Fruit fly (Drosophila melanogaster) whole organism, embryonic: ENCODE measurements around the gene lbl.

Experiments used
- Aef1 ChIP-seq: fragments of 200-800 bp; sonication (Bioruptor generic); IDR thresholded peaks from 3 replicates; pipeline ENCODE4 v1.3.6; 2022; ENCODE audit warnings: missing biosample characterization, missing genetic modification characterization
- Atf6 ChIP-seq: fragments of 200-800 bp; sonication (Bioruptor generic); IDR thresholded peaks from 2 replicates; pipeline ENCODE4 v1.3.6; 2022; ENCODE audit warnings: missing biosample characterization, missing genetic modification characterization
- B-H2 ChIP-seq: fragments of 200-800 bp; sonication (Bioruptor generic); optimal IDR thresholded peaks from 2 replicates; lab custom pipeline; 2018; ENCODE audit warnings: missing biosample characterization, mild to moderate bottlenecking, missing genetic modification characterization
- C15 ChIP-seq: fragments of 200-800 bp; sonication (Bioruptor generic); IDR thresholded peaks from 3 replicates; pipeline ENCODE4 v1.3.6; 2022; ENCODE audit warnings: missing biosample characterization, missing genetic modification characterization
- CG10366 ChIP-seq: fragments of 200-800 bp; sonication (Bioruptor generic); IDR thresholded peaks from 2 replicates; pipeline ENCODE4 v1.3.6; 2022; ENCODE audit warnings: missing biosample characterization, missing genetic modification characterization
- CG13123 ChIP-seq: fragments of 200-800 bp; sonication (Bioruptor generic); optimal IDR thresholded peaks from 2 replicates; lab custom pipeline; 2016; ENCODE audit warnings: missing biosample characterization, missing genetic modification characterization
- CG17361 ChIP-seq: fragments of 200-800 bp; sonication (Bioruptor generic); IDR thresholded peaks from 3 replicates; pipeline ENCODE4 v1.3.6; 2022; ENCODE audit warnings: missing biosample characterization, missing genetic modification characterization
- CG33213 ChIP-seq: fragments of 200-800 bp; sonication (Bioruptor generic); optimal IDR thresholded peaks from 3 replicates; lab custom pipeline; 2016; ENCODE audit warnings: missing biosample characterization, missing genetic modification characterization
- CG3847 ChIP-seq: fragments of 200-800 bp; sonication (Bioruptor generic); IDR thresholded peaks from 2 replicates; pipeline ENCODE4 v1.3.6; 2022; ENCODE audit warnings: missing biosample characterization, missing genetic modification characterization
- CG42726 ChIP-seq: fragments of 200-800 bp; sonication (Bioruptor generic); IDR thresholded peaks from 2 replicates; pipeline ENCODE4 v1.3.6; 2022; ENCODE audit warnings: missing biosample characterization, missing genetic modification characterization; ENCODE audit not compliant: partially characterized antibody
- CG43689 ChIP-seq: fragments of 200-800 bp; sonication (Bioruptor generic); IDR thresholded peaks from 2 replicates; pipeline ENCODE4 v1.3.6; 2022; ENCODE audit warnings: missing biosample characterization, missing genetic modification characterization
- CG4730 ChIP-seq: fragments of 200-800 bp; sonication (Bioruptor generic); IDR thresholded peaks from 2 replicates; pipeline ENCODE4 v1.3.6; 2022; ENCODE audit warnings: missing biosample characterization, missing genetic modification characterization
- CG5245 ChIP-seq: fragments of 200-800 bp; sonication (Bioruptor generic); optimal IDR thresholded peaks from 3 replicates; lab custom pipeline; 2016; ENCODE audit warnings: missing biosample characterization, missing genetic modification characterization
- CG6272 ChIP-seq: fragments of 200-800 bp; sonication (Bioruptor generic); IDR thresholded peaks from 2 replicates; pipeline ENCODE4 v1.3.6; 2022; ENCODE audit warnings: missing biosample characterization, missing genetic modification characterization
- CG6654 ChIP-seq: fragments of 200-800 bp; sonication (Bioruptor generic); optimal IDR thresholded peaks from 2 replicates; lab custom pipeline; 2017; ENCODE audit warnings: missing biosample characterization, mild to moderate bottlenecking, missing genetic modification characterization
- CG7987 ChIP-seq: fragments of 200-800 bp; sonication (Bioruptor generic); optimal IDR thresholded peaks from 2 replicates; lab custom pipeline; 2018; ENCODE audit warnings: missing biosample characterization, mild to moderate bottlenecking, missing genetic modification characterization, moderate library complexity
- CG9932 ChIP-seq: fragments of 200-800 bp; sonication (Bioruptor generic); IDR thresholded peaks from 2 replicates; pipeline ENCODE4 v1.3.6; 2022; ENCODE audit warnings: missing biosample characterization, missing genetic modification characterization
- Doc3 ChIP-seq: fragments of 200-800 bp; sonication (Bioruptor generic); IDR thresholded peaks from 3 replicates; pipeline ENCODE4 v1.3.6; 2022; ENCODE audit warnings: missing biosample characterization, missing genetic modification characterization; ENCODE audit not compliant: partially characterized antibody
- Dref ChIP-seq: fragments of 200-800 bp; sonication (Bioruptor generic); IDR thresholded peaks from 2 replicates; pipeline ENCODE4 v1.3.6; 2022; ENCODE audit warnings: missing biosample characterization, missing genetic modification characterization
- Elba2 ChIP-seq: fragments of 200-800 bp; sonication (Bioruptor generic); optimal IDR thresholded peaks from 3 replicates; lab custom pipeline; 2016; ENCODE audit warnings: missing biosample characterization, missing genetic modification characterization
- Ets97D ChIP-seq: fragments of 200-800 bp; sonication (Bioruptor generic); optimal IDR thresholded peaks from 3 replicates; lab custom pipeline; 2016; ENCODE audit warnings: missing biosample characterization, missing genetic modification characterization
- HLH54F ChIP-seq: fragments of 200-800 bp; sonication (Bioruptor generic); optimal IDR thresholded peaks from 3 replicates; lab custom pipeline; 2016; ENCODE audit warnings: missing biosample characterization, missing genetic modification characterization
- MESR4 ChIP-seq: fragments of 200-800 bp; sonication (Bioruptor generic); optimal IDR thresholded peaks from 2 replicates; lab custom pipeline; 2018; ENCODE audit warnings: missing biosample characterization, mild to moderate bottlenecking, missing genetic modification characterization, moderate library complexity
- Neu2 ChIP-seq: fragments of 200-800 bp; sonication (Bioruptor generic); optimal IDR thresholded peaks from 3 replicates; lab custom pipeline; 2016; ENCODE audit warnings: missing biosample characterization, missing genetic modification characterization, borderline replicate concordance
- Oli ChIP-seq: fragments of 200-800 bp; sonication (Bioruptor generic); optimal IDR thresholded peaks from 2 replicates; lab custom pipeline; 2018; ENCODE audit warnings: missing biosample characterization, mild to moderate bottlenecking, missing genetic modification characterization, moderate library complexity
- Optix ChIP-seq: fragments of 200-800 bp; sonication (Bioruptor generic); IDR thresholded peaks from 3 replicates; pipeline ENCODE4 v1.3.6; 2022; ENCODE audit warnings: missing biosample characterization, missing genetic modification characterization
- Rfx ChIP-seq: fragments of 200-800 bp; sonication (Bioruptor generic); IDR thresholded peaks from 2 replicates; pipeline ENCODE4 v1.3.6; 2022; ENCODE audit warnings: missing biosample characterization, missing genetic modification characterization
- Side ChIP-seq: fragments of 200-800 bp; sonication (Bioruptor generic); optimal IDR thresholded peaks from 2 replicates; lab custom pipeline; 2016; ENCODE audit warnings: missing biosample characterization, missing genetic modification characterization
- al ChIP-seq: fragments of 200-800 bp; sonication (Bioruptor generic); IDR thresholded peaks from 2 replicates; pipeline ENCODE4 v1.3.6; 2022; ENCODE audit warnings: missing biosample characterization, missing genetic modification characterization
- ato ChIP-seq: fragments of 200-800 bp; sonication (Bioruptor generic); IDR thresholded peaks from 2 replicates; pipeline ENCODE4 v1.3.6; 2022; ENCODE audit warnings: missing biosample characterization, missing genetic modification characterization; ENCODE audit not compliant: partially characterized antibody
- az2 ChIP-seq: fragments of 200-800 bp; sonication (Bioruptor generic); optimal IDR thresholded peaks from 3 replicates; lab custom pipeline; 2016; ENCODE audit warnings: missing biosample characterization, missing genetic modification characterization
- bab2 ChIP-seq: fragments of 200-800 bp; sonication (Bioruptor generic); optimal IDR thresholded peaks from 2 replicates; lab custom pipeline; 2016; ENCODE audit warnings: missing biosample characterization, missing genetic modification characterization
- bcd ChIP-seq: fragments of 200-800 bp; sonication (Bioruptor generic); optimal IDR thresholded peaks from 2 replicates; lab custom pipeline; 2017; ENCODE audit warnings: missing biosample characterization, mild to moderate bottlenecking, missing genetic modification characterization
- dmrt99B ChIP-seq: fragments of 200-800 bp; sonication (Bioruptor generic); optimal IDR thresholded peaks from 2 replicates; lab custom pipeline; 2018; ENCODE audit warnings: missing biosample characterization, mild to moderate bottlenecking, missing genetic modification characterization, moderate library complexity
- ftz-f1 ChIP-seq: fragments of 200-800 bp; sonication (Bioruptor generic); optimal IDR thresholded peaks from 2 replicates; lab custom pipeline; 2016; ENCODE audit warnings: missing biosample characterization, missing genetic modification characterization
- gce ChIP-seq: fragments of 200-800 bp; sonication (Bioruptor generic); IDR thresholded peaks from 3 replicates; pipeline ENCODE4 v1.3.6; 2022; ENCODE audit warnings: missing biosample characterization, missing genetic modification characterization
- grn ChIP-seq: fragments of 200-800 bp; sonication (Bioruptor generic); optimal IDR thresholded peaks from 3 replicates; lab custom pipeline; 2017; ENCODE audit warnings: missing biosample characterization, missing genetic modification characterization
- gsb ChIP-seq: fragments of 200-800 bp; sonication (Bioruptor generic); IDR thresholded peaks from 2 replicates; pipeline ENCODE4 v1.3.6; 2022; ENCODE audit warnings: missing biosample characterization, missing genetic modification characterization
- hkb ChIP-seq, 2 experiments: fragments of 200-800 bp in 1 of 2; fragments of >200 bp in 1 of 2; sonication (Bioruptor generic) in 1 of 2; IDR thresholded peaks in 1 of 2; optimal IDR thresholded peaks in 1 of 2; 2 replicates each; pipeline versions ENCODE4 v1.3.6 to Lab custom; 2017 to 2022; ENCODE audit warnings: missing biosample characterization in 1 of 2, missing genetic modification characterization in 1 of 2
- ind ChIP-seq: fragments of 200-800 bp; sonication (Bioruptor generic); optimal IDR thresholded peaks from 3 replicates; lab custom pipeline; 2016; ENCODE audit warnings: missing biosample characterization, missing genetic modification characterization
- insv ChIP-seq, 2 experiments: fragments of 200-800 bp; sonication (Bioruptor generic); optimal IDR thresholded peaks; 3 replicates each; lab custom pipeline; 2016 to 2018; ENCODE audit warnings: missing biosample characterization in 2 of 2, missing genetic modification characterization in 2 of 2
- jigr1 ChIP-seq: fragments of 200-800 bp; sonication (Bioruptor generic); IDR thresholded peaks from 3 replicates; pipeline ENCODE4 v1.3.6; 2022; ENCODE audit warnings: missing biosample characterization, missing genetic modification characterization
- luna ChIP-seq: fragments of 200-800 bp; sonication (Bioruptor generic); optimal IDR thresholded peaks from 2 replicates; lab custom pipeline; 2016; ENCODE audit warnings: missing biosample characterization, missing genetic modification characterization
- onecut ChIP-seq: fragments of 200-800 bp; sonication (Bioruptor generic); IDR thresholded peaks from 2 replicates; pipeline ENCODE4 v1.3.6; 2022; ENCODE audit warnings: missing biosample characterization, missing genetic modification characterization
- pho ChIP-seq: fragments of 200-800 bp; sonication (Bioruptor generic); optimal IDR thresholded peaks from 2 replicates; lab custom pipeline; 2016; ENCODE audit warnings: missing biosample characterization, missing genetic modification characterization
- pnt ChIP-seq: fragments of 200-800 bp; sonication (Bioruptor generic); optimal IDR thresholded peaks from 3 replicates; lab custom pipeline; 2016; ENCODE audit warnings: missing biosample characterization, missing genetic modification characterization
- pros ChIP-seq: fragments of 200-800 bp; sonication (Bioruptor generic); optimal IDR thresholded peaks from 3 replicates; lab custom pipeline; 2019; ENCODE audit warnings: missing biosample characterization, mild to moderate bottlenecking, missing genetic modification characterization, moderate library complexity
- sc ChIP-seq, 3 experiments: fragments of >200 bp in 2 of 3; fragments of 200-800 bp in 1 of 3; sonication (Bioruptor generic) in 1 of 3; optimal IDR thresholded peaks; 2 replicates in 2 of 3; 3 replicates in 1 of 3; lab custom pipeline; 2017; ENCODE audit warnings: mild to moderate bottlenecking in 1 of 3, missing biosample characterization in 1 of 3, missing genetic modification characterization in 1 of 3, missing genetic modification reagents in 1 of 3
- sqz ChIP-seq: fragments of 200-800 bp; sonication (Bioruptor generic); optimal IDR thresholded peaks from 3 replicates; lab custom pipeline; 2018; ENCODE audit warnings: missing biosample characterization, mild to moderate bottlenecking, missing genetic modification characterization
- stwl ChIP-seq: fragments of 200-800 bp; sonication (Bioruptor generic); optimal IDR thresholded peaks from 3 replicates; lab custom pipeline; 2018; ENCODE audit warnings: missing biosample characterization, mild to moderate bottlenecking, missing genetic modification characterization, moderate library complexity
- zf30C ChIP-seq: fragments of 200-800 bp; sonication (Bioruptor generic); optimal IDR thresholded peaks from 3 replicates; lab custom pipeline; 2018; ENCODE audit warnings: missing biosample characterization, mild to moderate bottlenecking, missing genetic modification characterization

Gene lbl

DNA sequence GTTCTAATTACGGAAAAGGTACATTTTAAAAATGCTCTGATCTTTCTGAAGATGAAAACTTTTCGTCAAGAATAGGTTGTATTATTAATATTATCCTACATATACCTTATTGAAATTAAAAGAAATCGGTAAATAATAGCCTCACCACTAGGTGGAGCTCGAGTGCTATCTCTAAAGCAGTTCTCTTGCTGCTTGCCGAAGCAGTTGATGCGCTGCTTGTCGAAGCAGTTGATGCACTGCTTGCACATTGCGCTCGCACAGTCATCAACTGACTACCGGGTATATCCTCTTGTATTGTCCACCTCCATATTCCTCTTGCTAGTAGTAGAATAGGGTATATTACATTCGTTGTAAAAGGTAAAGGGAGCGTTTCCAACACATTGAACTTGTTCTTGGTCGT, 25.6 kb downstream of the lbl start (continued):
- TF ChIP-seq dmrt99B (tag; lab: Kevin White, UChicago) (no peak), onecut (peak; percentile 33; the same call in 1 of the 2 replicates), ind (GFP tag; lab: Kevin White, UChicago) (peak; percentile 15), pho (no peak), Side (GFP tag; lab: Kevin White, UChicago) (no peak), zf30C (no peak), gsb (no peak), Dref (GFP tag; lab: Robert Waterston, UW) (peak; percentile 39), CG9932 (GFP tag; lab: Robert Waterston, UW) (peak; percentile 50), CG42726 (GFP tag; lab: Robert Waterston, UW) (peak; percentile 95), luna (GFP tag; lab: Kevin White, UChicago) (no peak), sqz (no peak), gce (GFP tag; lab: Robert Waterston, UW) (no peak), CG13123 (GFP tag; lab: Kevin White, UChicago) (no peak), Oli (tag; lab: Kevin White, UChicago) (no peak), CG33213 (GFP tag; lab: Kevin White, UChicago) (peak; percentile 44), pros (GFP tag; lab: Kevin White, UChicago) (no peak), bcd (GFP tag; lab: Kevin White, UChicago) (peak; percentile 2), C15 (no peak), stwl (tag; lab: Kevin White, UChicago) (peak; percentile 76), CG43689 (no peak), Doc3 (GFP tag; lab: Robert Waterston, UW) (no peak), Optix (GFP tag; lab: Robert Waterston, UW) (no peak), Aef1 (peak; percentile 44), Neu2 (GFP tag; lab: Kevin White, UChicago) (peak; percentile 26), bab2 (GFP tag; lab: Kevin White, UChicago) (no peak), ftz-f1 (GFP tag; lab: Kevin White, UChicago) (no peak), az2 (GFP tag; lab: Kevin White, UChicago) (no peak), CG4730 (GFP tag; lab: Robert Waterston, UW) (no peak), jigr1 (GFP tag; lab: Robert Waterston, UW) (no peak), ato (GFP tag; lab: Robert Waterston, UW) (peak; percentile 42; the same call in 1 of the 2 replicates), HLH54F (GFP tag; lab: Kevin White, UChicago) (no peak), Ets97D (GFP tag; lab: Kevin White, UChicago) (peak; percentile 17), Rfx (GFP tag; lab: Robert Waterston, UW) (peak; percentile 66), CG5245 (GFP tag; lab: Kevin White, UChicago) (no peak), al (GFP tag; lab: Robert Waterston, UW) (peak; percentile 24; the same call in 1 of the 2 replicates), Atf6 (GFP tag; lab: Robert Waterston, UW) (no peak), CG6654 (no peak), grn (GFP tag; lab: Kevin White, UChicago) (no peak), CG3847 (peak; percentile 24; the same call in 1 of the 2 replicates), hkb (optimal IDR thresholded peaks at IDR 0.05; lab: Kevin White, UChicago) (peak; percentile 53), hkb (GFP tag; IDR thresholded peaks at IDR 0.05; lab: Robert Waterston, UW) (no peak), insv (GFP tag; optimal IDR thresholded peaks at IDR 0.05; lab: Kevin White, UChicago) (no peak), sc (optimal IDR thresholded peaks at IDR 0.05; lab: Kevin White, UChicago) (no peak), sc (GFP tag; optimal IDR thresholded peaks at IDR 0.05; lab: Kevin White, UChicago) (no peak), B-H2 (GFP tag; lab: Kevin White, UChicago) (no peak), CG7987 (GFP tag; lab: Kevin White, UChicago) (no peak), pnt (peak; percentile 19), CG17361 (GFP tag; lab: Robert Waterston, UW) (no peak), MESR4 (no peak), Elba2 (GFP tag; lab: Kevin White, UChicago) (no peak), CG10366 (GFP tag; lab: Robert Waterston, UW) (no peak), CG6272 (GFP tag; lab: Robert Waterston, UW) (peak; percentile 36; the same call in 1 of the 2 replicates)
